Worm (Caenorhabditis elegans) whole organism, L4 larva: Measurements from ENCODE around the gene irg-4.

Experiments used
- F10B5.3 ChIP-seq: sonication (generic microtip); optimal IDR thresholded peaks from 2 replicates; lab custom pipeline; 2016; ENCODE audit warnings: mild to moderate bottlenecking, missing genetic modification characterization, missing compliant biosample characterization
- F49E8.2 ChIP-seq: sonication (generic microtip); optimal IDR thresholded peaks from 2 replicates; lab custom pipeline; 2016; ENCODE audit warnings: missing compliant biosample characterization, mild to moderate bottlenecking, missing genetic modification characterization, borderline replicate concordance
- T20F7.1 ChIP-seq: fragments of 200-800 bp; sonication (Bioruptor generic); optimal IDR thresholded peaks from 2 replicates; lab custom pipeline; 2018; ENCODE audit warnings: mild to moderate bottlenecking, missing genetic modification characterization, missing compliant biosample characterization
- Y48G9A.11 ChIP-seq: fragments of 200-800 bp; sonication (Bioruptor generic); IDR thresholded peaks from 2 replicates; pipeline ENCODE4 v1.3.6; 2022; ENCODE audit warnings: missing genetic modification reagents, missing genetic modification characterization, missing compliant biosample characterization
- aha-1 ChIP-seq: fragments of 150-350 bp; peaks from one replicate; lab custom pipeline; 2014; ENCODE audit warnings: missing biosample characterization, missing genetic modification characterization
- aly-2 ChIP-seq: sonication (generic microtip); optimal IDR thresholded peaks from 2 replicates; lab custom pipeline; 2018; ENCODE audit warnings: missing biosample characterization, missing genetic modification characterization
- ama-1 ChIP-seq: fragments of 150-350 bp; optimal IDR thresholded peaks from 2 replicates; lab custom pipeline; 2014; ENCODE audit warnings: inconsistent platforms, mixed read lengths
- ceh-20 ChIP-seq: fragments of 200-800 bp; sonication (Bioruptor generic); IDR thresholded peaks from 2 replicates; pipeline ENCODE4 v1.3.6; 2022; ENCODE audit warnings: missing genetic modification reagents, missing genetic modification characterization, missing compliant biosample characterization
- ceh-32 ChIP-seq: sonication (generic microtip); optimal IDR thresholded peaks from 2 replicates; lab custom pipeline; 2016; ENCODE audit warnings: mild to moderate bottlenecking, missing genetic modification characterization, missing compliant biosample characterization; ENCODE audit not compliant: poor library complexity
- ceh-62 ChIP-seq: sonication (generic microtip); optimal IDR thresholded peaks from 2 replicates; lab custom pipeline; 2017; ENCODE audit warnings: missing biosample characterization, missing genetic modification characterization
- cey-2 ChIP-seq: sonication (generic microtip); optimal IDR thresholded peaks from 3 replicates; lab custom pipeline; 2017; ENCODE audit warnings: missing genetic modification characterization, mild to moderate bottlenecking, missing compliant biosample characterization, antibody characterized with exemption, borderline replicate concordance; ENCODE audit not compliant: insufficient read depth
- daf-8 ChIP-seq: fragments of 200-800 bp; sonication (Bioruptor generic); IDR thresholded peaks from 2 replicates; pipeline ENCODE4 v1.3.6; 2022; ENCODE audit warnings: missing genetic modification characterization, missing compliant biosample characterization
- dmd-6 ChIP-seq: fragments of 200-800 bp; sonication (Bioruptor generic); IDR thresholded peaks from 2 replicates; pipeline ENCODE4 v1.3.6; 2022; ENCODE audit warnings: missing genetic modification reagents, missing genetic modification characterization, missing compliant biosample characterization
- dmd-8 ChIP-seq: fragments of 200-800 bp; sonication (Bioruptor generic); IDR thresholded peaks from 2 replicates; pipeline ENCODE4 v1.3.6; 2022; ENCODE audit warnings: missing genetic modification characterization, missing compliant biosample characterization
- duxl-1 ChIP-seq: sonication (generic microtip); optimal IDR thresholded peaks from 2 replicates; lab custom pipeline; 2016; ENCODE audit warnings: mild to moderate bottlenecking, missing genetic modification characterization, moderate library complexity, missing compliant biosample characterization; ENCODE audit not compliant: poor library complexity
- fkh-10 ChIP-seq: fragments of 150-350 bp; optimal IDR thresholded peaks from 2 replicates; lab custom pipeline; 2014; ENCODE audit warnings: missing biosample characterization, missing genetic modification reagents, missing genetic modification characterization
- fos-1 ChIP-seq: fragments of 150-350 bp; optimal IDR thresholded peaks from 2 replicates; lab custom pipeline; 2014; ENCODE audit warnings: missing biosample characterization, missing genetic modification characterization
- hif-1 ChIP-seq, 2 experiments: sonication (generic microtip); optimal IDR thresholded peaks; 2 replicates each; lab custom pipeline; 2016 to 2017; ENCODE audit warnings: missing compliant biosample characterization in 2 of 2, missing genetic modification characterization in 2 of 2, missing genetic modification reagents in 2 of 2, missing genotype in 2 of 2, mild to moderate bottlenecking in 1 of 2
- hlh-11 ChIP-seq: fragments of 200-800 bp; sonication (Bioruptor generic); optimal IDR thresholded peaks from 2 replicates; lab custom pipeline; 2018; ENCODE audit warnings: mild to moderate bottlenecking, missing genetic modification characterization, missing compliant biosample characterization
- hlh-30 ChIP-seq: sonication (generic microtip); optimal IDR thresholded peaks from 2 replicates; lab custom pipeline; 2017; ENCODE audit warnings: antibody characterized with exemption, mild to moderate bottlenecking, missing genetic modification characterization, missing compliant biosample characterization; ENCODE audit not compliant: insufficient read depth
- hmg-1.1 ChIP-seq: fragments of 200-800 bp; sonication (Bioruptor generic); IDR thresholded peaks from 2 replicates; pipeline ENCODE4 v1.3.6; 2022; ENCODE audit warnings: missing genetic modification reagents, missing genetic modification characterization, missing compliant biosample characterization
- jun-1 ChIP-seq: fragments of 150-350 bp; optimal IDR thresholded peaks from 2 replicates; lab custom pipeline; 2014; ENCODE audit warnings: missing biosample characterization, missing genetic modification reagents, missing genetic modification characterization
- lin-15B ChIP-seq: fragments of 150-350 bp; sonication (generic microtip); optimal IDR thresholded peaks from 3 replicates; lab custom pipeline; 2014; ENCODE audit warnings: missing biosample characterization, missing genetic modification characterization
- lin-29 ChIP-seq: fragments of 200-800 bp; sonication (Bioruptor generic); IDR thresholded peaks from 2 replicates; pipeline ENCODE4 v1.3.6; 2022; ENCODE audit warnings: missing genetic modification reagents, missing genetic modification characterization, missing compliant biosample characterization
- lin-39 ChIP-seq: fragments of 150-350 bp; optimal IDR thresholded peaks from 2 replicates; lab custom pipeline; 2014; ENCODE audit warnings: missing biosample characterization, missing genetic modification reagents, missing genetic modification characterization
- lir-3 ChIP-seq: sonication (generic microtip); optimal IDR thresholded peaks from 2 replicates; lab custom pipeline; 2016; ENCODE audit warnings: mild to moderate bottlenecking, missing genetic modification characterization, missing compliant biosample characterization
- lsy-2 ChIP-seq, 2 experiments: fragments of 150-350 bp in 1 of 2; sonication (generic microtip) in 1 of 2; optimal IDR thresholded peaks; 2 replicates each; lab custom pipeline; 2014 to 2017; ENCODE audit warnings: missing biosample characterization in 2 of 2, missing genetic modification characterization in 2 of 2
- madf-5 ChIP-seq, 2 experiments: fragments of 200-800 bp; sonication (Bioruptor generic); IDR thresholded peaks; 2 replicates each; pipeline ENCODE4 v1.3.6; 2022; ENCODE audit warnings: missing compliant biosample characterization in 2 of 2, missing genetic modification characterization in 2 of 2
- madf-9 ChIP-seq: fragments of 200-800 bp; sonication (Bioruptor generic); conservative IDR thresholded peaks from 2 replicates; pipeline ENCODE4 v1.3.6; 2022; ENCODE audit warnings: missing genetic modification reagents, missing genetic modification characterization, missing compliant biosample characterization
- mdt-29 ChIP-seq: fragments of 200-800 bp; sonication (Bioruptor generic); IDR thresholded peaks from 2 replicates; pipeline ENCODE4 v1.3.6; 2022; ENCODE audit warnings: missing genetic modification reagents, missing genetic modification characterization, missing compliant biosample characterization
- mep-1 ChIP-seq: fragments of 150-350 bp; sonication (generic microtip); optimal IDR thresholded peaks from 3 replicates; lab custom pipeline; 2014; ENCODE audit warnings: missing biosample characterization, missing genetic modification characterization
- mxl-2 ChIP-seq: fragments of 200-800 bp; sonication (Bioruptor generic); conservative IDR thresholded peaks from 2 replicates; pipeline ENCODE4 v1.3.6; 2022; ENCODE audit warnings: missing genetic modification reagents, missing genetic modification characterization, missing compliant biosample characterization
- nhr-28 ChIP-seq: fragments of 150-350 bp; optimal IDR thresholded peaks from 2 replicates; lab custom pipeline; 2014; ENCODE audit warnings: missing biosample characterization, missing genetic modification characterization
- nhr-42 ChIP-seq: fragments of 200-800 bp; sonication (Bioruptor generic); IDR thresholded peaks from 2 replicates; pipeline ENCODE4 v1.3.6; 2022; ENCODE audit warnings: missing genetic modification characterization, missing compliant biosample characterization
- nhr-48 ChIP-seq: sonication (generic microtip); optimal IDR thresholded peaks from 2 replicates; lab custom pipeline; 2016; ENCODE audit warnings: mild to moderate bottlenecking, missing genetic modification characterization, missing compliant biosample characterization
- nhr-77 ChIP-seq: fragments of 150-350 bp; optimal IDR thresholded peaks from 2 replicates; lab custom pipeline; 2014; ENCODE audit warnings: missing biosample characterization, missing genetic modification characterization
- pha-4 ChIP-seq, 2 experiments: fragments of 150-350 bp in 1 of 2; fragments of 200-800 bp in 1 of 2; sonication (Bioruptor generic) in 1 of 2; IDR thresholded peaks in 1 of 2; optimal IDR thresholded peaks in 1 of 2; 2 replicates each; pipeline versions ENCODE4 v1.3.6 to Lab custom; 2014 to 2022; ENCODE audit warnings: missing genetic modification characterization in 2 of 2, missing genetic modification reagents in 2 of 2, missing biosample characterization in 1 of 2, missing compliant biosample characterization in 1 of 2
- set-16 ChIP-seq: fragments of 200-800 bp; sonication (Bioruptor generic); IDR thresholded peaks from 2 replicates; pipeline ENCODE4 v1.3.6; 2022; ENCODE audit warnings: missing genetic modification reagents, missing genetic modification characterization, missing compliant biosample characterization
- snpc-4 ChIP-seq: fragments of 150-350 bp; optimal IDR thresholded peaks from 2 replicates; lab custom pipeline; 2014; ENCODE audit warnings: missing biosample characterization, missing genetic modification characterization
- spr-1 ChIP-seq: sonication (generic microtip); optimal IDR thresholded peaks from 2 replicates; lab custom pipeline; 2016; ENCODE audit warnings: mild to moderate bottlenecking, missing genetic modification characterization, missing compliant biosample characterization
- spr-3 ChIP-seq: fragments of 200-800 bp; sonication (Bioruptor generic); optimal IDR thresholded peaks from 2 replicates; lab custom pipeline; 2018; ENCODE audit warnings: mild to moderate bottlenecking, missing genetic modification characterization, missing compliant biosample characterization
- tag-97 ChIP-seq: fragments of 200-800 bp; sonication (Bioruptor generic); IDR thresholded peaks from 2 replicates; pipeline ENCODE4 v1.3.6; 2022; ENCODE audit warnings: missing genetic modification characterization, missing compliant biosample characterization
- unc-62 ChIP-seq, 3 experiments: fragments of 150-350 bp in 1 of 3; sonication (generic microtip); optimal IDR thresholded peaks in 2 of 3; peaks in 1 of 3; 1 replicate in 1 of 3; 2 replicates in 2 of 3; lab custom pipeline; 2014 to 2017; ENCODE audit warnings: missing biosample characterization in 3 of 3, missing genetic modification characterization in 3 of 3, missing genetic modification reagents in 3 of 3, missing genotype in 1 of 3
- vab-7 ChIP-seq: fragments of 200-800 bp; sonication (Bioruptor generic); IDR thresholded peaks from 2 replicates; pipeline ENCODE4 v1.3.6; 2022; ENCODE audit warnings: missing genetic modification reagents, missing genetic modification characterization, missing compliant biosample characterization
- zfp-2 ChIP-seq: sonication (generic microtip); optimal IDR thresholded peaks from 2 replicates; lab custom pipeline; 2016; ENCODE audit warnings: mild to moderate bottlenecking, missing genetic modification characterization, missing compliant biosample characterization
- zfp-3 ChIP-seq: fragments of 200-800 bp; sonication (Bioruptor generic); conservative IDR thresholded peaks from 2 replicates; pipeline ENCODE4 v1.3.6; 2022; ENCODE audit warnings: missing genetic modification reagents, missing genetic modification characterization, missing compliant biosample characterization
- zip-11 ChIP-seq: fragments of 200-800 bp; sonication (Bioruptor generic); IDR thresholded peaks from 2 replicates; pipeline ENCODE4 v1.3.6; 2022; ENCODE audit warnings: missing genetic modification characterization, missing compliant biosample characterization

irg-4 gene

DNA sequence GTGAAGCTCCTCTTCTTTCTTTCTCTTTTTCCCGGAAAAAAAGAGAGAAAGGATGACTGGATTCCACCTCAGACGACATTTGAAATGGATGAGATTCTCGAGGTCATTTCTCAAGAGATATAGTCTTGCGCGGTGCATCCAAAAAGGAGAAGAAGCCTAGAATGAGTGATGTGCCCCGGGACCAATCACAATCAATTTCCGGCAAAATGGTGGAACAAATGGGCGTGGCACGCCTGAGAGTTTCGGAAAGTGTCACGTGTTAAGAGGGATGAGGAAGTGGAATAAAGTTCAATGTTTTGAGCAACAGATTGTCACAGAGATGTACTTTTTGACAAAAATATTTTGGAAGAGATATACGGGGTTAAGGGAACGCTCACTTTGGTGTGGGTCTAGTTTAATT is 10.0 kb upstream of the irg-4 start:
- TF ChIP-seq ceh-62 (tag; lab: Kevin White, UChicago) (no peak), ama-1 (lab: Kevin White, UChicago) (no peak), hlh-11 (tag; lab: Kevin White, UChicago) (no peak), spr-3 (GFP tag; lab: Kevin White, UChicago) (no peak), nhr-77 (tag; lab: Kevin White, UChicago) (no peak), aha-1 (tag; lab: Kevin White, UChicago) (peak; percentile 93), pha-4 (GFP tag; IDR thresholded peaks at IDR 0.05; lab: Robert Waterston, UW) (no peak), pha-4 (tag; optimal IDR thresholded peaks at IDR 0.05; lab: Kevin White, UChicago) (no peak), lin-15B (tag; lab: Kevin White, UChicago) (no peak), fos-1 (tag; lab: Kevin White, UChicago) (no peak), lin-29 (no peak), zfp-2 (no peak), hif-1 (tag; optimal IDR thresholded peaks at IDR 0.05; lab: Kevin White, UChicago) (no peak), nhr-28 (tag; lab: Kevin White, UChicago) (no peak), F10B5.3 (tag; lab: Kevin White, UChicago) (no peak), snpc-4 (no peak), hlh-30 (tag; lab: Kevin White, UChicago) (peak; percentile 53), tag-97 (GFP tag; lab: Robert Waterston, UW) (no peak), spr-1 (tag; lab: Kevin White, UChicago) (no peak), nhr-48 (tag; lab: Kevin White, UChicago) (no peak), aly-2 (tag; lab: Kevin White, UChicago) (no peak), madf-9 (GFP tag; lab: Robert Waterston, UW) (no peak), hmg-1.1 (GFP tag; lab: Robert Waterston, UW) (no peak), fkh-10 (GFP tag; lab: Kevin White, UChicago) (no peak), madf-5 (GFP tag; IDR thresholded peaks at IDR 0.05; lab: Robert Waterston, UW) (no peak), ceh-32 (no peak), jun-1 (tag; lab: Kevin White, UChicago) (no peak), dmd-8 (GFP tag; lab: Robert Waterston, UW) (no peak), mep-1 (tag; lab: Kevin White, UChicago) (peak; percentile 9), Y48G9A.11 (GFP tag; lab: Robert Waterston, UW) (no peak), lir-3 (no peak), mdt-29 (0 out of 2 replicates have a peak, but pooled peaks have one; percentile 11), vab-7 (0 out of 2 replicates have a peak, but pooled peaks have one; percentile 45), zfp-3 (GFP tag; lab: Robert Waterston, UW) (no peak), nhr-42 (GFP tag; lab: Robert Waterston, UW) (no peak), ceh-20 (GFP tag; lab: Robert Waterston, UW) (peak; percentile 76), lsy-2 (tag; optimal IDR thresholded peaks at IDR 0.05; lab: Kevin White, UChicago) (no peak), F49E8.2 (tag; lab: Kevin White, UChicago) (no peak), T20F7.1 (GFP tag; lab: Kevin White, UChicago) (no peak), set-16 (GFP tag; lab: Robert Waterston, UW) (no peak), dmd-6 (GFP tag; lab: Robert Waterston, UW) (no peak), daf-8 (GFP tag; lab: Robert Waterston, UW) (no peak), mxl-2 (GFP tag; lab: Robert Waterston, UW) (no peak), cey-2 (tag; lab: Kevin White, UChicago) (no peak), lin-39 (tag; lab: Kevin White, UChicago) (no peak), unc-62 (GFP tag; optimal IDR thresholded peaks at IDR 0.05 in 1 of 2; lab: Kevin White, UChicago) (peak in 1 of 2 experiments; percentile 97), unc-62 (tag; optimal IDR thresholded peaks at IDR 0.05; lab: Kevin White, UChicago) (no peak), duxl-1 (tag; lab: Kevin White, UChicago) (no peak), zip-11 (GFP tag; lab: Robert Waterston, UW) (no peak)
